Worm (Caenorhabditis elegans): ENCODE results near the gene R11D1.1.

R11D1.1 gene

DNA sequence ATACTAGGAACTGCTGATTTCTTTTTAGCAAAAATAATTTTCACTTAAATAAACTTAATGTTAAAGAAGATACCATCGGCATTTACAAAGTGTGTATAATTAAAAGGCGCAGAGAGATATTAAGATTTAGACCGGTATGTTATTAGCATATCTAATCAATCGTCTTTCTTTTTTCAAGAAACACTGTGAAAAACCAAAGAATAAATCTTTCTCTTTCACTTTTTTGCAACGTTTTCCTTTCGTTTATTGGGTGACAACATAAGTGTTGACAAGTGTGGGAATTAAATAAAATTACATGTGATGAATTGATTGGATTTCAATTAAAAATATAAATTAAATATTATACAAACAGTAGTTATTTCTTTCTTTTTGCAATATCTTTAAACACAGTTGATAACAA, 48.2 kb downstream of the R11D1.1 start, which contains the start of gene C15C8.8:
Gene C15C8.8 (minus strand): TSS at position 101 of the 400 bp plus-strand sequence.
- TF ChIP-seq unc-86 (tag; optimal IDR thresholded peaks at IDR 0.05), result no peak
- TF ChIP-seq K02D7.2 (tag; optimal IDR thresholded peaks at IDR 0.05), result no peak
- TF ChIP-seq fkh-10 (GFP tag; optimal IDR thresholded peaks at IDR 0.05), result no peak
- TF ChIP-seq ahr-1 (tag; optimal IDR thresholded peaks at IDR 0.05), result no peak
- no peak for TF ChIP-seq ceh-2 (tag; optimal IDR thresholded peaks at IDR 0.05)
- no peak for TF ChIP-seq npax-4 (tag; optimal IDR thresholded peaks at IDR 0.05)
- no peak for TF ChIP-seq ttx-3 (tag; optimal IDR thresholded peaks at IDR 0.05)
- no peak for TF ChIP-seq C08G9.2 (tag; optimal IDR thresholded peaks at IDR 0.05)
- TF ChIP-seq ets-4 (tag; optimal IDR thresholded peaks at IDR 0.05), result no peak
- no peak for TF ChIP-seq ref-2 (tag; optimal IDR thresholded peaks at IDR 0.05)
- no peak for TF ChIP-seq tbx-7 (tag; optimal IDR thresholded peaks at IDR 0.05)
- no peak for TF ChIP-seq ceh-45 (GFP tag; IDR thresholded peaks at IDR 0.05)
- TF ChIP-seq unc-3 (GFP tag; conservative IDR thresholded peaks at IDR 0.05), result no peak
- no peak for TF ChIP-seq unc-3 (tag; optimal IDR thresholded peaks at IDR 0.05)
- TF ChIP-seq ceh-19 (GFP tag; optimal IDR thresholded peaks at IDR 0.05), result no peak
- TF ChIP-seq pat-9 (tag; optimal IDR thresholded peaks at IDR 0.05), result no peak
- TF ChIP-seq madf-2 (tag; optimal IDR thresholded peaks at IDR 0.05), result no peak

DNA sequence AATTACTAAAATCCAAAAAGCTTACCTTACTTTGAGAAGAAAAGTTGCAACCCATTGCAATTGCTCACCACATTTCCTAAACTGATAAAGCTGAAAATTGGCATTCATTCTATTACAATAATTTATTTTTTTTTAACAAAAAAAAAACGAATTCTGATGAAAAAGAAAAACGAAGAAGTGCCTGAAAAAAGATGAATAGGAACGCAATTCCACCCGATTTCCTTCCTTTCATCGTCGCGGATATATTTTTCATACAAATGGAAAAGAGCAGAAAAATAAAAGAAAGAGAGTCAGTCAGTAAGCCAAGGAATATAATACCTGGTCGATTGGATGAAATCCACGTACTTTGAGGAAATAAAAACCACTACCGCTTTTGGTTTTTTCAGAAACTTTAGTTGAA, 50.7 kb downstream of the R11D1.1 start, which contains the start of gene gpa-13:
Gene gpa-13 (minus strand): TSS at position 101 of the 400 bp plus-strand sequence.
- TF ChIP-seq syd-9 (tag; optimal IDR thresholded peaks at IDR 0.05) (no peak), npax-4 (tag; optimal IDR thresholded peaks at IDR 0.05) (no peak), ama-1 (optimal IDR thresholded peaks at IDR 0.05) (no peak), rnt-1 (tag; optimal IDR thresholded peaks at IDR 0.05) (no peak), madf-2 (tag; optimal IDR thresholded peaks at IDR 0.05) (no peak), mec-3 (tag; optimal IDR thresholded peaks at IDR 0.05; ENCODE audit: borderline replicate concordance) (no peak)

Measured in whole organism, late embryonic.